Worm (Caenorhabditis elegans) whole organism, mixed stage, embryonic: Measurements from ENCODE around the gene F55C12.19.

ENCODE experiments used
- M03D4.4 ChIP-seq: sonication (generic microtip); optimal IDR thresholded peaks from 2 replicates; lab custom pipeline; 2017; ENCODE audit warnings: mild to moderate bottlenecking, missing genetic modification characterization, missing compliant biosample characterization
- bed-3 ChIP-seq: fragments of 200-800 bp; sonication (Bioruptor generic); optimal IDR thresholded peaks from 3 replicates; lab custom pipeline; 2018; ENCODE audit warnings: mild to moderate bottlenecking, missing genetic modification characterization, moderate library complexity, missing compliant biosample characterization
- blmp-1 ChIP-seq: fragments of 150-350 bp; optimal IDR thresholded peaks from 2 replicates; lab custom pipeline; 2014; ENCODE audit warnings: missing biosample characterization, missing genetic modification characterization
- ceh-39 ChIP-seq: fragments of 150-350 bp; optimal IDR thresholded peaks from 2 replicates; lab custom pipeline; 2014; ENCODE audit warnings: missing biosample characterization, missing genetic modification characterization
- ceh-43 ChIP-seq: fragments of 200-800 bp; sonication (Bioruptor generic); optimal IDR thresholded peaks from 2 replicates; lab custom pipeline; 2018; ENCODE audit warnings: mild to moderate bottlenecking, missing genetic modification characterization, moderate library complexity, missing compliant biosample characterization
- ceh-83 ChIP-seq: fragments of 200-800 bp; sonication (Bioruptor generic); optimal IDR thresholded peaks from 2 replicates; lab custom pipeline; 2018; ENCODE audit warnings: mild to moderate bottlenecking, missing genetic modification characterization, missing compliant biosample characterization
- ces-1 ChIP-seq: fragments of 150-350 bp; optimal IDR thresholded peaks from 2 replicates; lab custom pipeline; 2014; ENCODE audit warnings: missing biosample characterization, missing genetic modification reagents, missing genetic modification characterization
- cnd-1 ChIP-seq: fragments of 200-800 bp; sonication (Bioruptor generic); optimal IDR thresholded peaks from 2 replicates; lab custom pipeline; 2018; ENCODE audit warnings: mild to moderate bottlenecking, missing genetic modification characterization, missing compliant biosample characterization
- drap-1 ChIP-seq: fragments of 200-800 bp; sonication (Bioruptor generic); optimal IDR thresholded peaks from 3 replicates; lab custom pipeline; 2018; ENCODE audit warnings: mild to moderate bottlenecking, missing genetic modification characterization, missing compliant biosample characterization
- elt-1 ChIP-seq: sonication (generic microtip); optimal IDR thresholded peaks from 2 replicates; lab custom pipeline; 2017; ENCODE audit warnings: missing genetic modification characterization, mild to moderate bottlenecking, missing compliant biosample characterization, antibody characterized with exemption, moderate library complexity, borderline replicate concordance; ENCODE audit not compliant: insufficient read depth
- elt-3 ChIP-seq: fragments of 150-350 bp; optimal IDR thresholded peaks from 2 replicates; lab custom pipeline; 2014; ENCODE audit warnings: missing biosample characterization, missing genetic modification characterization
- flh-1 ChIP-seq: fragments of 200-800 bp; sonication (Bioruptor generic); optimal IDR thresholded peaks from 2 replicates; lab custom pipeline; 2018; ENCODE audit warnings: mild to moderate bottlenecking, missing genetic modification characterization, moderate library complexity, missing compliant biosample characterization
- ham-2 ChIP-seq: fragments of 200-800 bp; sonication (Bioruptor generic); optimal IDR thresholded peaks from 2 replicates; lab custom pipeline; 2018; ENCODE audit warnings: mild to moderate bottlenecking, missing genetic modification characterization, missing compliant biosample characterization
- hlh-1 ChIP-seq: fragments of 150-350 bp; optimal IDR thresholded peaks from 2 replicates; lab custom pipeline; 2014; ENCODE audit warnings: missing biosample characterization, missing genetic modification reagents, missing genetic modification characterization
- lin-13 ChIP-seq: fragments of 150-350 bp; optimal IDR thresholded peaks from 2 replicates; lab custom pipeline; 2014; ENCODE audit warnings: missing biosample characterization, missing genetic modification characterization
- lin-32 ChIP-seq: fragments of 200-800 bp; sonication (Bioruptor generic); optimal IDR thresholded peaks from 2 replicates; lab custom pipeline; 2018; ENCODE audit warnings: mild to moderate bottlenecking, missing genetic modification characterization, missing compliant biosample characterization
- lsy-2 ChIP-seq: fragments of 150-350 bp; optimal IDR thresholded peaks from 2 replicates; lab custom pipeline; 2014; ENCODE audit warnings: missing biosample characterization, missing genetic modification characterization
- mab-5 ChIP-seq: fragments of 150-350 bp; optimal IDR thresholded peaks from 2 replicates; lab custom pipeline; 2014; ENCODE audit warnings: missing biosample characterization, missing genetic modification characterization
- mep-1 ChIP-seq: fragments of 150-350 bp; optimal IDR thresholded peaks from 2 replicates; lab custom pipeline; 2017; ENCODE audit warnings: missing biosample characterization, missing genetic modification reagents, missing genetic modification characterization, inconsistent platforms
- mls-2 ChIP-seq: sonication (generic microtip); optimal IDR thresholded peaks from 2 replicates; lab custom pipeline; 2016; ENCODE audit warnings: mild to moderate bottlenecking, missing genetic modification characterization, moderate library complexity, missing compliant biosample characterization
- nhr-12 ChIP-seq: fragments of 150-350 bp; optimal IDR thresholded peaks from 2 replicates; lab custom pipeline; 2014; ENCODE audit warnings: missing biosample characterization, missing genetic modification characterization
- nhr-2 ChIP-seq: fragments of 150-350 bp; optimal IDR thresholded peaks from 2 replicates; lab custom pipeline; 2014; ENCODE audit warnings: missing biosample characterization, missing genetic modification characterization
- nhr-237 ChIP-seq: fragments of 150-350 bp; optimal IDR thresholded peaks from 2 replicates; lab custom pipeline; 2014; ENCODE audit warnings: missing biosample characterization, missing genetic modification characterization
- nhr-28 ChIP-seq: fragments of 150-350 bp; optimal IDR thresholded peaks from 2 replicates; lab custom pipeline; 2014; ENCODE audit warnings: missing biosample characterization, missing genetic modification characterization
- nhr-76 ChIP-seq: sonication (generic microtip); optimal IDR thresholded peaks from 2 replicates; lab custom pipeline; 2017; ENCODE audit warnings: missing biosample characterization, missing genetic modification characterization
- pha-4 ChIP-seq: fragments of 150-350 bp; optimal IDR thresholded peaks from 2 replicates; lab custom pipeline; 2018; ENCODE audit warnings: missing biosample characterization, missing genetic modification reagents, missing genetic modification characterization
- sem-2 ChIP-seq: fragments of 200-800 bp; sonication (Bioruptor generic); optimal IDR thresholded peaks from 2 replicates; lab custom pipeline; 2018; ENCODE audit warnings: mild to moderate bottlenecking, missing genetic modification characterization, missing compliant biosample characterization
- snpc-4 ChIP-seq: fragments of 150-350 bp; optimal IDR thresholded peaks from 2 replicates; lab custom pipeline; 2014; ENCODE audit warnings: missing biosample characterization, missing genetic modification characterization
- sptf-1 ChIP-seq: sonication (generic microtip); optimal IDR thresholded peaks from 2 replicates; lab custom pipeline; 2017; ENCODE audit warnings: mild to moderate bottlenecking, missing genetic modification characterization, moderate library complexity, missing compliant biosample characterization
- tbx-8 ChIP-seq: fragments of 200-800 bp; sonication (Bioruptor generic); optimal IDR thresholded peaks from 2 replicates; lab custom pipeline; 2018; ENCODE audit warnings: mild to moderate bottlenecking, missing genetic modification characterization, moderate library complexity, missing compliant biosample characterization
- unc-120 ChIP-seq: sonication (generic microtip); optimal IDR thresholded peaks from 2 replicates; lab custom pipeline; 2017; ENCODE audit warnings: missing genetic modification characterization, missing compliant biosample characterization; ENCODE audit not compliant: poor library complexity, severe bottlenecking
- unc-39 ChIP-seq: fragments of 150-350 bp; optimal IDR thresholded peaks from 2 replicates; lab custom pipeline; 2014; ENCODE audit warnings: missing biosample characterization, missing genetic modification characterization
- unc-62 ChIP-seq: fragments of 150-350 bp; optimal IDR thresholded peaks from 2 replicates; lab custom pipeline; 2014; ENCODE audit warnings: missing biosample characterization, missing genetic modification reagents, missing genetic modification characterization
- zip-8 ChIP-seq: fragments of 150-350 bp; optimal IDR thresholded peaks from 2 replicates; lab custom pipeline; 2014; ENCODE audit warnings: missing biosample characterization, missing genetic modification characterization
- ztf-11 ChIP-seq: fragments of 150-350 bp; optimal IDR thresholded peaks from 2 replicates; lab custom pipeline; 2014; ENCODE audit warnings: missing biosample characterization, missing genetic modification characterization

Gene F55C12.19

ce11 chrII:5841866-5842265, 24.1 kb upstream of the F55C12.19 start, which contains the start of gene nep-25:
nep-25 (plus strand) TSS chrII:5842240.
- TF ChIP-seq unc-39 (tag; lab: Kevin White, UChicago), result no peak
- TF ChIP-seq tbx-8 (GFP tag; lab: Kevin White, UChicago), result no peak
- TF ChIP-seq nhr-237 (tag; lab: Kevin White, UChicago), result no peak
- no peak for TF ChIP-seq blmp-1 (tag; lab: Kevin White, UChicago)
- TF ChIP-seq ceh-83 (GFP tag; lab: Kevin White, UChicago), result no peak
- no peak for TF ChIP-seq lin-13 (tag; lab: Kevin White, UChicago)
- no peak for TF ChIP-seq ceh-39 (tag; lab: Kevin White, UChicago)
- no peak for TF ChIP-seq mls-2 (tag; lab: Kevin White, UChicago)
- no peak for TF ChIP-seq ces-1 (GFP tag; lab: Kevin White, UChicago)
- no peak for TF ChIP-seq cnd-1 (tag; lab: Kevin White, UChicago)
- no peak for TF ChIP-seq hlh-1 (tag; lab: Kevin White, UChicago)
- TF ChIP-seq elt-3, result no peak
- TF ChIP-seq bed-3, result no peak
- no peak for TF ChIP-seq sptf-1 (tag; lab: Kevin White, UChicago)

DNA sequence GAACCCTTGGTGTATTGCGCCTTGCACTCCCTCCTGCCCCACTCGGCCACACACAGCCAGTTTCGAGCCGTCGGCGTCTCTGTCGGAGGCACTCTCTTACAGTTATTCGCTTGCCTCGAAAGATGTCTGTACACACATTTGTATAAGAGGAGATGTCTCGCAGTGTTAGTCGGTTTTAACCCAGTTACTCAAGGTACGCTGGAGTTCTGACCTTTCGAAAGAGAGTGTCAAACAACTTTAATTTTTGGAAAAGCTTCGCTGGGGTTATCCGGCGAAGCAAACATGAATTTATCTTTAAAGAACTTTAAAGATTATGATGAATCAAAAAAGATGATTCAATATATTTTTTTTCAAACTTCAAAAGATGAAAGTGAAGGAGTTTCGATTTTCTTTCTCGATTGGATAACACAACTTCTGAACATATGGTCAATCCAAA, 21.2 kb upstream of the F55C12.19 start:
- TF ChIP-seq flh-1 (GFP tag; lab: Kevin White, UChicago) (peak; percentile 11), cnd-1 (tag; lab: Kevin White, UChicago) (peak; percentile 87), zip-8 (tag; lab: Kevin White, UChicago) (no peak), nhr-2 (tag; lab: Kevin White, UChicago) (peak; percentile 76), ceh-83 (GFP tag; lab: Kevin White, UChicago) (peak; percentile 89), bed-3 (peak; percentile 55), elt-3 (peak; percentile 75), unc-62 (peak; percentile 90), sptf-1 (tag; lab: Kevin White, UChicago) (peak; percentile 92), tbx-8 (GFP tag; lab: Kevin White, UChicago) (peak; percentile 87), sem-2 (GFP tag; lab: Kevin White, UChicago) (peak; percentile 81), lin-32 (peak; percentile 64), unc-39 (tag; lab: Kevin White, UChicago) (peak; percentile 74), snpc-4 (tag; lab: Kevin White, UChicago) (no peak), hlh-1 (tag; lab: Kevin White, UChicago) (peak; percentile 81), pha-4 (tag; lab: Kevin White, UChicago) (peak; percentile 97), elt-1 (peak; percentile 57), lin-13 (tag; lab: Kevin White, UChicago) (peak; percentile 86), nhr-12 (tag; lab: Kevin White, UChicago) (peak; percentile 9), ceh-39 (tag; lab: Kevin White, UChicago) (peak; percentile 92), M03D4.4 (peak; percentile 82), mab-5 (tag; lab: Kevin White, UChicago) (peak; percentile 92), mls-2 (tag; lab: Kevin White, UChicago) (peak; percentile 95), ztf-11 (tag; lab: Kevin White, UChicago) (peak; percentile 80), ham-2 (GFP tag; lab: Kevin White, UChicago) (peak; percentile 89), drap-1 (GFP tag; lab: Kevin White, UChicago) (peak; percentile 92), nhr-76 (no peak), mep-1 (tag; lab: Kevin White, UChicago) (peak; percentile 99), ceh-43 (GFP tag; lab: Kevin White, UChicago) (peak; percentile 73), unc-120 (tag; lab: Kevin White, UChicago) (peak; percentile 92), ces-1 (GFP tag; lab: Kevin White, UChicago) (peak; percentile 100), nhr-28 (tag; lab: Kevin White, UChicago) (peak; percentile 49), blmp-1 (tag; lab: Kevin White, UChicago) (peak; percentile 24), lsy-2 (tag; lab: Kevin White, UChicago) (peak; percentile 84), nhr-237 (tag; lab: Kevin White, UChicago) (peak; percentile 98)

DNA sequence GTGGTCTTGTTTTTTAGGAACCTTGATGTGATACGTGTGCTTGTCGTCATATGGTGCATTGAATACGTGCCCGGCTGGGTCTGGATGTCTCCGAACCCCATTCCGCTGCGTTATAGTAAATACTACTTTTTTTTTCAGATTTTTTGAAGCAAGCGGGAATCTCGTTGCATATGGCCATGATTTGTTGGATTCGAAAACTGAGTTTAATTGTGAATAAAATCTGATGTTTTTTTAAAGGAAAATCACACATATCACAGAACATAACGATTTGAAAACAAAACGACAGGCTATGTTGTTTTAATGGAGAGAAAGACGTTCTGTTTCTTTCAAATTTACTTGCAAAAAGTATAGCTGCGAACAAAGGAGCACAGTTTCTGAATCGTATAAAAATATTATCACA, 20.5 kb upstream of the F55C12.19 start, which contains the start of the genes ZK1248.17 and H41C03.3:
ZK1248.17 (minus strand) TSS at position 101 of the 400 bp plus-strand sequence.
H41C03.3 (plus strand) TSS at position 337 of the 400 bp plus-strand sequence.
- TF ChIP-seq lin-13 (tag; lab: Kevin White, UChicago), result no peak
- TF ChIP-seq lsy-2 (tag; lab: Kevin White, UChicago), result no peak
- no peak for TF ChIP-seq cnd-1 (tag; lab: Kevin White, UChicago)
- no peak for TF ChIP-seq nhr-2 (tag; lab: Kevin White, UChicago)
- TF ChIP-seq unc-62, result no peak
- TF ChIP-seq nhr-237 (tag; lab: Kevin White, UChicago), result no peak
- TF ChIP-seq ceh-83 (GFP tag; lab: Kevin White, UChicago), result no peak
- no peak for TF ChIP-seq nhr-76
- TF ChIP-seq zip-8 (tag; lab: Kevin White, UChicago), result no peak
- TF ChIP-seq drap-1 (GFP tag; lab: Kevin White, UChicago), result no peak
- TF ChIP-seq snpc-4 (tag; lab: Kevin White, UChicago), result no peak
- no peak for TF ChIP-seq ceh-43 (GFP tag; lab: Kevin White, UChicago)
- no peak for TF ChIP-seq pha-4 (tag; lab: Kevin White, UChicago)
- TF ChIP-seq nhr-28 (tag; lab: Kevin White, UChicago), result no peak
